Worm (Caenorhabditis elegans) whole organism, L1 larva: ENCODE measurements around the gene smex-1.

ENCODE experiments used
- C04F5.9 ChIP-seq: sonication (generic microtip); optimal IDR thresholded peaks from 2 replicates; lab custom pipeline; 2016; ENCODE audit warnings: missing genetic modification characterization, missing compliant biosample characterization
- C34B4.2 ChIP-seq: sonication (generic microtip); optimal IDR thresholded peaks from 2 replicates; lab custom pipeline; 2017; ENCODE audit warnings: mild to moderate bottlenecking, missing genetic modification characterization, missing compliant biosample characterization
- F16B12.6 ChIP-seq: fragments of 150-350 bp; optimal IDR thresholded peaks from 2 replicates; lab custom pipeline; 2014; ENCODE audit warnings: missing biosample characterization, missing genetic modification characterization
- Y116A8C.19 ChIP-seq: sonication (generic microtip); optimal IDR thresholded peaks from 2 replicates; lab custom pipeline; 2016; ENCODE audit warnings: missing compliant biosample characterization, missing genetic modification characterization, borderline replicate concordance
- aha-1 ChIP-seq: fragments of 150-350 bp; optimal IDR thresholded peaks from 2 replicates; lab custom pipeline; 2014; ENCODE audit warnings: missing biosample characterization, missing genetic modification characterization
- alr-1 ChIP-seq: fragments of 200-800 bp; sonication (Bioruptor generic); optimal IDR thresholded peaks from 2 replicates; lab custom pipeline; 2018; ENCODE audit warnings: borderline replicate concordance, mild to moderate bottlenecking, missing genetic modification characterization, missing compliant biosample characterization
- aly-2 ChIP-seq: fragments of 150-350 bp; optimal IDR thresholded peaks from 2 replicates; lab custom pipeline; 2014; ENCODE audit warnings: missing biosample characterization, missing genetic modification characterization
- ama-1 ChIP-seq: fragments of 150-350 bp; optimal IDR thresholded peaks from 2 replicates; lab custom pipeline; 2014
- blmp-1 ChIP-seq: fragments of 150-350 bp; optimal IDR thresholded peaks from 2 replicates; lab custom pipeline; 2014; ENCODE audit warnings: missing biosample characterization, missing genetic modification characterization
- ceh-63 ChIP-seq: fragments of 200-800 bp; sonication (Bioruptor generic); optimal IDR thresholded peaks from 2 replicates; lab custom pipeline; 2018; ENCODE audit warnings: mild to moderate bottlenecking, missing genetic modification characterization, missing compliant biosample characterization
- ceh-8 ChIP-seq: fragments of 200-800 bp; sonication (Bioruptor generic); optimal IDR thresholded peaks from 2 replicates; lab custom pipeline; 2018; ENCODE audit warnings: mild to moderate bottlenecking, missing genetic modification characterization, moderate library complexity, missing compliant biosample characterization
- ces-1 ChIP-seq: fragments of 150-350 bp; optimal IDR thresholded peaks from 2 replicates; lab custom pipeline; 2014; ENCODE audit warnings: missing biosample characterization, missing genetic modification reagents, missing genetic modification characterization
- dpl-1 ChIP-seq, 3 experiments: fragments of 150-350 bp in 2 of 3; sonication (generic microtip) in 1 of 3; optimal IDR thresholded peaks; 2 replicates each; lab custom pipeline; 2014 to 2017; ENCODE audit warnings: missing biosample characterization in 3 of 3, missing genetic modification characterization in 3 of 3, missing genetic modification reagents in 3 of 3
- dsc-1 ChIP-seq: sonication (generic microtip); optimal IDR thresholded peaks from 2 replicates; lab custom pipeline; 2016; ENCODE audit warnings: mild to moderate bottlenecking, missing genetic modification characterization, missing compliant biosample characterization
- efl-3 ChIP-seq: fragments of 200-800 bp; sonication (Bioruptor generic); optimal IDR thresholded peaks from 2 replicates; lab custom pipeline; 2018; ENCODE audit warnings: mild to moderate bottlenecking, missing genetic modification characterization, missing compliant biosample characterization
- egl-13 ChIP-seq: sonication (generic microtip); optimal IDR thresholded peaks from 2 replicates; lab custom pipeline; 2016; ENCODE audit warnings: missing genotype, missing genetic modification reagents, missing genetic modification characterization, missing compliant biosample characterization
- ets-5 ChIP-seq: fragments of 200-800 bp; sonication (Bioruptor generic); IDR thresholded peaks from 2 replicates; pipeline ENCODE4 v1.3.6; 2022; ENCODE audit warnings: missing genetic modification characterization, missing compliant biosample characterization
- fkh-10 ChIP-seq: sonication (generic microtip); optimal IDR thresholded peaks from 2 replicates; lab custom pipeline; 2017; ENCODE audit warnings: missing biosample characterization, missing genetic modification reagents, missing genetic modification characterization
- fkh-4 ChIP-seq: sonication (generic microtip); optimal IDR thresholded peaks from 2 replicates; lab custom pipeline; 2016; ENCODE audit warnings: missing compliant biosample characterization, missing genetic modification characterization, borderline replicate concordance
- fkh-8 ChIP-seq: sonication (generic microtip); optimal IDR thresholded peaks from 2 replicates; lab custom pipeline; 2016; ENCODE audit warnings: mild to moderate bottlenecking, missing genetic modification characterization, missing compliant biosample characterization
- fos-1 ChIP-seq: fragments of 150-350 bp; optimal IDR thresholded peaks from 2 replicates; lab custom pipeline; 2014; ENCODE audit warnings: missing biosample characterization, missing genetic modification characterization
- hlh-17 ChIP-seq: fragments of 200-800 bp; sonication (Bioruptor generic); optimal IDR thresholded peaks from 2 replicates; lab custom pipeline; 2018; ENCODE audit warnings: missing genetic modification characterization, mild to moderate bottlenecking, missing compliant biosample characterization, moderate library complexity, borderline replicate concordance
- hlh-4 ChIP-seq: sonication (generic microtip); optimal IDR thresholded peaks from 2 replicates; lab custom pipeline; 2016; ENCODE audit warnings: mild to moderate bottlenecking, missing genetic modification characterization, missing compliant biosample characterization
- hpl-2 ChIP-seq: fragments of 150-350 bp; optimal IDR thresholded peaks from 2 replicates; lab custom pipeline; 2014; ENCODE audit warnings: missing biosample characterization, missing genetic modification reagents, missing genetic modification characterization
- irx-1 ChIP-seq: sonication (generic microtip); optimal IDR thresholded peaks from 2 replicates; lab custom pipeline; 2016; ENCODE audit warnings: missing genetic modification characterization, missing compliant biosample characterization
- isw-1 ChIP-seq: fragments of 200-800 bp; sonication (Bioruptor generic); IDR thresholded peaks from 2 replicates; pipeline ENCODE4 v1.3.6; 2022; ENCODE audit warnings: missing genetic modification characterization, missing compliant biosample characterization
- jun-1 ChIP-seq: fragments of 150-350 bp; optimal IDR thresholded peaks from 2 replicates; lab custom pipeline; 2014; ENCODE audit warnings: missing biosample characterization, missing genetic modification reagents, missing genetic modification characterization
- lin-14 ChIP-seq: fragments of 200-800 bp; sonication (Bioruptor generic); optimal IDR thresholded peaks from 2 replicates; lab custom pipeline; 2018; ENCODE audit warnings: mild to moderate bottlenecking, missing genetic modification characterization, moderate library complexity, missing compliant biosample characterization
- lin-15B ChIP-seq: fragments of 150-350 bp; sonication (generic microtip); optimal IDR thresholded peaks from 3 replicates; lab custom pipeline; 2014; ENCODE audit warnings: missing biosample characterization, missing genetic modification characterization
- lin-35 ChIP-seq, 2 experiments: fragments of 150-350 bp; optimal IDR thresholded peaks; 2 replicates each; lab custom pipeline; 2014; ENCODE audit warnings: missing biosample characterization in 2 of 2, missing genetic modification characterization in 2 of 2, missing genetic modification reagents in 2 of 2
- lin-39 ChIP-seq: fragments of 150-350 bp; optimal IDR thresholded peaks from 2 replicates; lab custom pipeline; 2014; ENCODE audit warnings: missing biosample characterization, missing genetic modification reagents, missing genetic modification characterization
- lir-3 ChIP-seq: sonication (generic microtip); optimal IDR thresholded peaks from 2 replicates; lab custom pipeline; 2016; ENCODE audit warnings: mild to moderate bottlenecking, missing genetic modification characterization, moderate library complexity, missing compliant biosample characterization; ENCODE audit not compliant: poor library complexity
- mab-9 ChIP-seq: fragments of 200-800 bp; sonication (Bioruptor generic); IDR thresholded peaks from 2 replicates; pipeline ENCODE4 v1.3.6; 2022; ENCODE audit warnings: missing genetic modification reagents, missing genetic modification characterization, missing compliant biosample characterization
- mdl-1 ChIP-seq, 2 experiments: fragments of 150-350 bp; optimal IDR thresholded peaks; 2 replicates each; lab custom pipeline; 2014 to 2017; ENCODE audit warnings: missing biosample characterization in 2 of 2, missing genetic modification characterization in 2 of 2, inconsistent platforms in 1 of 2
- mef-2 ChIP-seq: fragments of 150-350 bp; optimal IDR thresholded peaks from 2 replicates; lab custom pipeline; 2014; ENCODE audit warnings: missing biosample characterization, missing genetic modification characterization
- nhr-11 ChIP-seq: fragments of 150-350 bp; optimal IDR thresholded peaks from 2 replicates; lab custom pipeline; 2014; ENCODE audit warnings: missing biosample characterization, missing genetic modification characterization
- nhr-12 ChIP-seq: sonication (generic microtip); optimal IDR thresholded peaks from 2 replicates; lab custom pipeline; 2017; ENCODE audit warnings: missing biosample characterization, missing genetic modification characterization
- nhr-237 ChIP-seq: fragments of 150-350 bp; optimal IDR thresholded peaks from 2 replicates; lab custom pipeline; 2014; ENCODE audit warnings: missing biosample characterization, missing genetic modification characterization
- nhr-28 ChIP-seq: fragments of 150-350 bp; optimal IDR thresholded peaks from 2 replicates; lab custom pipeline; 2014; ENCODE audit warnings: missing biosample characterization, missing genetic modification characterization
- nhr-77 ChIP-seq: fragments of 150-350 bp; optimal IDR thresholded peaks from 2 replicates; lab custom pipeline; 2014; ENCODE audit warnings: missing biosample characterization, missing genetic modification characterization
- nhr-84 ChIP-seq: sonication (generic microtip); optimal IDR thresholded peaks from 2 replicates; lab custom pipeline; 2017; ENCODE audit warnings: missing biosample characterization, missing genetic modification characterization
- nhr-90 ChIP-seq: sonication (generic microtip); optimal IDR thresholded peaks from 2 replicates; lab custom pipeline; 2016; ENCODE audit warnings: mild to moderate bottlenecking, missing genetic modification characterization, missing compliant biosample characterization; ENCODE audit not compliant: poor library complexity
- pag-3 ChIP-seq: sonication (generic microtip); optimal IDR thresholded peaks from 2 replicates; lab custom pipeline; 2017; ENCODE audit warnings: missing genetic modification characterization, mild to moderate bottlenecking, missing compliant biosample characterization, antibody characterized with exemption, borderline replicate concordance; ENCODE audit not compliant: insufficient read depth
- skn-1 ChIP-seq: fragments of 150-350 bp; optimal IDR thresholded peaks from 2 replicates; lab custom pipeline; 2014; ENCODE audit warnings: missing biosample characterization, missing genetic modification characterization
- snpc-4 ChIP-seq: fragments of 150-350 bp; optimal IDR thresholded peaks from 2 replicates; lab custom pipeline; 2014; ENCODE audit warnings: missing biosample characterization, missing genetic modification characterization
- snu-23 ChIP-seq: sonication (generic microtip); optimal IDR thresholded peaks from 2 replicates; lab custom pipeline; 2016; ENCODE audit warnings: missing genetic modification characterization, missing compliant biosample characterization
- sptf-1 ChIP-seq: fragments of 150-350 bp; optimal IDR thresholded peaks from 2 replicates; lab custom pipeline; 2014; ENCODE audit warnings: missing biosample characterization, missing genetic modification characterization
- swsn-7 ChIP-seq: sonication (generic microtip); optimal IDR thresholded peaks from 2 replicates; lab custom pipeline; 2016; ENCODE audit warnings: missing genetic modification characterization, missing compliant biosample characterization
- tlp-1 ChIP-seq: fragments of 150-350 bp; optimal IDR thresholded peaks from 2 replicates; lab custom pipeline; 2014; ENCODE audit warnings: missing biosample characterization, missing genetic modification characterization
- unc-30 ChIP-seq: sonication (generic microtip); optimal IDR thresholded peaks from 2 replicates; lab custom pipeline; 2017; ENCODE audit warnings: missing biosample characterization, missing genetic modification characterization
- unc-86 ChIP-seq: sonication (generic microtip); optimal IDR thresholded peaks from 2 replicates; lab custom pipeline; 2016; ENCODE audit warnings: missing genetic modification characterization, missing compliant biosample characterization
- xbp-1 ChIP-seq: sonication (generic microtip); optimal IDR thresholded peaks from 2 replicates; lab custom pipeline; 2016; ENCODE audit warnings: missing genetic modification characterization, missing compliant biosample characterization
- ztf-11 ChIP-seq, 2 experiments: sonication (generic microtip); optimal IDR thresholded peaks; 2 replicates each; lab custom pipeline; 2016 to 2017; ENCODE audit warnings: missing genetic modification characterization in 2 of 2, missing biosample characterization in 1 of 2, missing compliant biosample characterization in 1 of 2
- ztf-4 ChIP-seq: fragments of 150-350 bp; optimal IDR thresholded peaks from 2 replicates; lab custom pipeline; 2014; ENCODE audit warnings: missing biosample characterization, missing genetic modification characterization

Gene smex-1

ce11 chrV:8302522-8302921 lies 6.8 kb upstream of the smex-1 start, which contains the start of gene sel-9:
Gene sel-9 (minus strand): TSS chrV:8302580.
- TF ChIP-seq nhr-77 (tag; lab: Kevin White, UChicago) (no peak), dsc-1 (tag; lab: Kevin White, UChicago) (peak; percentile 24), fos-1 (tag; lab: Kevin White, UChicago) (no peak), C34B4.2 (tag; lab: Kevin White, UChicago) (no peak), pag-3 (tag; lab: Kevin White, UChicago) (no peak), aly-2 (no peak), lin-35 (GFP tag; optimal IDR thresholded peaks at IDR 0.05; lab: Kevin White, UChicago) (peak; percentile 91 to 95), nhr-237 (no peak), efl-3 (no peak), xbp-1 (tag; lab: Kevin White, UChicago) (peak; percentile 79), nhr-11 (tag; lab: Kevin White, UChicago) (no peak), lir-3 (tag; lab: Kevin White, UChicago) (no peak), hlh-17 (GFP tag; lab: Kevin White, UChicago) (no peak), aha-1 (no peak), ces-1 (no peak), alr-1 (tag; lab: Kevin White, UChicago) (no peak), ztf-11 (tag; optimal IDR thresholded peaks at IDR 0.05; lab: Kevin White, UChicago) (no peak), snu-23 (GFP tag; lab: Kevin White, UChicago) (peak; percentile 60), F16B12.6 (tag; lab: Kevin White, UChicago) (peak; percentile 12), swsn-7 (tag; lab: Kevin White, UChicago) (peak; percentile 56), ets-5 (GFP tag; lab: Robert Waterston, UW) (no peak), fkh-8 (tag; lab: Kevin White, UChicago) (no peak), mab-9 (GFP tag; lab: Robert Waterston, UW) (no peak), irx-1 (no peak), isw-1 (GFP tag; lab: Robert Waterston, UW) (peak; percentile 25; the same call in 1 of the 2 replicates), lin-39 (tag; lab: Kevin White, UChicago) (peak; percentile 30), nhr-84 (tag; lab: Kevin White, UChicago) (no peak), C04F5.9 (tag; lab: Kevin White, UChicago) (no peak), unc-86 (tag; lab: Kevin White, UChicago) (no peak), egl-13 (tag; lab: Kevin White, UChicago) (no peak), Y116A8C.19 (no peak), hpl-2 (GFP tag; lab: Kevin White, UChicago) (no peak), ztf-4 (no peak), unc-30 (no peak), sptf-1 (tag; lab: Kevin White, UChicago) (no peak), mdl-1 (tag; optimal IDR thresholded peaks at IDR 0.05; lab: Kevin White, UChicago) (peak in 1 of 2 experiments; percentile 42), hlh-4 (no peak), dpl-1 (GFP tag; optimal IDR thresholded peaks at IDR 0.05; lab: Kevin White, UChicago) (peak; percentile 85 to 92 (median 89)), snpc-4 (tag; lab: Kevin White, UChicago) (peak; percentile 60), skn-1 (tag; lab: Kevin White, UChicago) (peak; percentile 37), lin-15B (tag; lab: Kevin White, UChicago) (peak; percentile 29), jun-1 (peak; percentile 21), ceh-8 (GFP tag; lab: Kevin White, UChicago) (no peak), ama-1 (peak; percentile 14), nhr-90 (tag; lab: Kevin White, UChicago) (peak; percentile 34), nhr-12 (no peak), mef-2 (tag; lab: Kevin White, UChicago) (no peak), lin-14 (GFP tag; lab: Kevin White, UChicago) (peak; percentile 47), nhr-28 (tag; lab: Kevin White, UChicago) (no peak), fkh-10 (GFP tag; lab: Kevin White, UChicago) (no peak), blmp-1 (tag; lab: Kevin White, UChicago) (peak; percentile 64), tlp-1 (no peak), ceh-63 (no peak), fkh-4 (no peak)
